Worm (Caenorhabditis elegans): ENCODE data around the gene Y66A7A.9.

Gene Y66A7A.9

DNA sequence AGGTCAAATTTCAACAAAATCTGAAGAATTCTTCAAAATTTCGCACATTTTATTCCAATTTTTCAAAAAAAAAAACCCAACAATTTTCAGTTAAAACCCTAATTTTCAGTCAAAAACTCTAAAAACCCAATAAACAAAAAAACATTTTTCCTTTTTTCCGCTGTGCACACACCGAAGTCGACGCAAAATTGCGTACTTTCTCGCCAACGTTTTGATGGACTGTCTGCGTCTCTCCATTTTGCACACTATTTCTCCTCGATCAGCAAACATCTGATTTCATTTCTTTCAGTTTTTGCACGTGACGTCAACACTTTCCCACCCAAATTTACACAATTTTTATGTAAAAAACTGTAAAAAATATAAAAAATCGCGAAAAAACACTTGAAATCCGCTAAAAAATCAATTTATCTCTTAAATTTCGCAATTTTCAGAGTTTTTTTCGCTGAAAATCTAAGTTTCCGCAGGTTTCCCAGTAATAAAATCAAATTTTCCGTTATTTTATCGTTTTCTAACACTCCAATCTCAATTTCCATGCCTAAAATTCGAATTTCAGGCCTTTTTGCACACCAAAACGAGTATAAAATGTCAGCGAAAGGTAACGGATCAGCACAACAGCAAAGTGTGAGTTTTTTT is 45.0 kb upstream of the Y66A7A.9 start, which contains the start of gene crh-1:
Gene crh-1 (plus strand): TSS at position 583 of the 633 bp plus-strand sequence.
- TF ChIP-seq unc-130 (GFP tag; optimal IDR thresholded peaks at IDR 0.05) (no peak), T26A5.8 (tag; optimal IDR thresholded peaks at IDR 0.05) (no peak), lin-26 (GFP tag; IDR thresholded peaks at IDR 0.05) (no peak), hmg-1.2 (GFP tag; IDR thresholded peaks at IDR 0.05) (peak; percentile 99), nfya-2 (GFP tag; IDR thresholded peaks at IDR 0.05) (no peak), snpc-1.3 (tag; optimal IDR thresholded peaks at IDR 0.05; ENCODE audit: insufficient read depth) (peak; percentile 56), let-526 (GFP tag; IDR thresholded peaks at IDR 0.05) (no peak), chd-7 (tag; optimal IDR thresholded peaks at IDR 0.05) (no peak), ceh-27 (GFP tag; optimal IDR thresholded peaks at IDR 0.05) (no peak), snpc-3.4 (tag; optimal IDR thresholded peaks at IDR 0.05) (peak; percentile 3), dpl-1 (GFP tag; optimal IDR thresholded peaks at IDR 0.05) (no peak), efl-1 (GFP tag; optimal IDR thresholded peaks at IDR 0.05) (peak; percentile 41), tbp1 (GFP tag; optimal IDR thresholded peaks at IDR 0.05) (peak; percentile 57), ccch-3 (GFP tag; optimal IDR thresholded peaks at IDR 0.05) (no peak), D2030.7 (GFP tag; IDR thresholded peaks at IDR 0.05) (peak; percentile 57), let-607 (tag; optimal IDR thresholded peaks at IDR 0.05) (peak in 1 of 2 experiments; percentile 17), lir-1 (GFP tag; conservative IDR thresholded peaks at IDR 0.05) (no peak), die-1 (tag; optimal IDR thresholded peaks at IDR 0.05) (no peak), nhr-80 (tag; optimal IDR thresholded peaks at IDR 0.05) (peak; percentile 42), F55B11.4 (tag; optimal IDR thresholded peaks at IDR 0.05; ENCODE audit: borderline replicate concordance, insufficient read depth) (no peak), atf-7 (tag; optimal IDR thresholded peaks at IDR 0.05) (peak; percentile 53), hlh-26 (GFP tag; conservative IDR thresholded peaks at IDR 0.05) (no peak), aptf-2 (GFP tag; conservative IDR thresholded peaks at IDR 0.05) (no peak), Y56A3A.18 (GFP tag; IDR thresholded peaks at IDR 0.05) (peak; percentile 13; the same call in 1 of the 2 replicates), tbx-9 (tag; optimal IDR thresholded peaks at IDR 0.05; ENCODE audit: borderline replicate concordance) (no peak), egl-18 (GFP tag; IDR thresholded peaks at IDR 0.05) (no peak), attf-5 (GFP tag; optimal IDR thresholded peaks at IDR 0.05) (peak; percentile 43), hmg-20 (GFP tag; IDR thresholded peaks at IDR 0.05) (0 out of 2 replicates have a peak, but pooled peaks have one; percentile 49), akir-1 (GFP tag; optimal IDR thresholded peaks at IDR 0.05) (no peak), ZK185.1 (tag; optimal IDR thresholded peaks at IDR 0.05; ENCODE audit: poor library complexity, severe bottlenecking) (no peak), lin-40 (tag; optimal IDR thresholded peaks at IDR 0.05) (peak; percentile 81), pbrm-1 (GFP tag; IDR thresholded peaks at IDR 0.05) (peak; percentile 71; the same call in 1 of the 2 replicates), mcd-1 (GFP tag; IDR thresholded peaks at IDR 0.05) (peak; percentile 75), F57C9.4 (tag; optimal IDR thresholded peaks at IDR 0.05) (no peak), cebp-1 (GFP tag; IDR thresholded peaks at IDR 0.05) (no peak), cebp-1 (tag; optimal IDR thresholded peaks at IDR 0.05) (peak; percentile 7), lin-54 (GFP tag; optimal IDR thresholded peaks at IDR 0.05) (peak; percentile 70), F10E7.11 (tag; optimal IDR thresholded peaks at IDR 0.05) (no peak), ama-1 (optimal IDR thresholded peaks at IDR 0.05) (no peak), ama-1 (GFP tag; optimal IDR thresholded peaks at IDR 0.05) (no peak), ekl-4 (GFP tag; IDR thresholded peaks at IDR 0.05) (peak; percentile 54; the same call in 1 of the 2 replicates), Y53G8AR.9 (GFP tag; conservative IDR thresholded peaks at IDR 0.05) (no peak; the same call in 1 of the 2 replicates), F49E8.2 (tag; optimal IDR thresholded peaks at IDR 0.05; ENCODE audit: insufficient read depth) (no peak), madf-6 (GFP tag; IDR thresholded peaks at IDR 0.05) (peak; percentile 74), lin-35 (GFP tag; optimal IDR thresholded peaks at IDR 0.05) (peak in 1 of 3 experiments; percentile 4), F33H1.4 (GFP tag; IDR thresholded peaks at IDR 0.05) (peak; percentile 50), unc-62 (GFP tag; optimal IDR thresholded peaks at IDR 0.05) (no peak)

Data from whole organism, young adult.